Fruit fly (Drosophila melanogaster): ENCODE measurements around the gene ImpE3.

- TF ChIP-seq pad (GFP tag; optimal IDR thresholded peaks at IDR 0.05) = no peak
- TF ChIP-seq ovo (GFP tag; optimal IDR thresholded peaks at IDR 0.05) = no peak
- no peak for TF ChIP-seq tj (GFP tag; optimal IDR thresholded peaks at IDR 0.05)
- TF ChIP-seq CG7045 (GFP tag; optimal IDR thresholded peaks at IDR 0.05) = no peak
- TF ChIP-seq cnc (optimal IDR thresholded peaks at IDR 0.05) = no peak
- no peak for TF ChIP-seq kay (GFP tag; ENCODE audit: borderline replicate concordance)
- TF ChIP-seq Mnt (GFP tag; optimal IDR thresholded peaks at IDR 0.05) = no peak
- TF ChIP-seq Clk (GFP tag; optimal IDR thresholded peaks at IDR 0.05) = no peak
- TF ChIP-seq CG7101 (tag; optimal IDR thresholded peaks at IDR 0.05) = no peak
- no peak for TF ChIP-seq bab1 (GFP tag; optimal IDR thresholded peaks at IDR 0.05)
- no peak for TF ChIP-seq CG11617 (GFP tag; optimal IDR thresholded peaks at IDR 0.05)
- TF ChIP-seq Crg-1 (GFP tag; optimal IDR thresholded peaks at IDR 0.05) = no peak
- TF ChIP-seq toe (GFP tag; optimal IDR thresholded peaks at IDR 0.05) = no peak
- no peak for TF ChIP-seq CG1620 (GFP tag; optimal IDR thresholded peaks at IDR 0.05)
These were observed 30.6 kb downstream of the ImpE3 start for dm6 chr3R:7998778-7999177.

All from whole organism, adult.